Worm (Caenorhabditis elegans): Measurements from ENCODE around the gene F43C1.7.

F43C1.7 gene

ce11 chrIII:4241181-4241580 lies 1.2 kb downstream of the F43C1.7 start:
- TF ChIP-seq elt-1 (tag; optimal IDR thresholded peaks at IDR 0.05; ENCODE audit: borderline replicate concordance, insufficient read depth): peak; percentile 54
- TF ChIP-seq nhr-237 (tag; optimal IDR thresholded peaks at IDR 0.05): no peak

ce11 chrIII:4240126-4240525 lies 2.2 kb downstream of the F43C1.7 start:
- TF ChIP-seq sem-2 (GFP tag; optimal IDR thresholded peaks at IDR 0.05): no peak
- no peak for TF ChIP-seq nhr-237 (tag; optimal IDR thresholded peaks at IDR 0.05)
- TF ChIP-seq nhr-12 (tag; optimal IDR thresholded peaks at IDR 0.05): no peak
- TF ChIP-seq sptf-1 (tag; optimal IDR thresholded peaks at IDR 0.05): no peak
- TF ChIP-seq nhr-76 (tag; optimal IDR thresholded peaks at IDR 0.05): no peak
- no peak for TF ChIP-seq mep-1 (tag; optimal IDR thresholded peaks at IDR 0.05)
- TF ChIP-seq pha-4 (tag; optimal IDR thresholded peaks at IDR 0.05): no peak
- TF ChIP-seq lsy-2 (tag; optimal IDR thresholded peaks at IDR 0.05): no peak
- TF ChIP-seq snpc-4 (tag; optimal IDR thresholded peaks at IDR 0.05): no peak
- no peak for TF ChIP-seq unc-39 (tag; optimal IDR thresholded peaks at IDR 0.05)
- no peak for TF ChIP-seq cnd-1 (tag; optimal IDR thresholded peaks at IDR 0.05)
- no peak for TF ChIP-seq elt-1 (tag; optimal IDR thresholded peaks at IDR 0.05; ENCODE audit: borderline replicate concordance, insufficient read depth)
- no peak for TF ChIP-seq ceh-83 (GFP tag; optimal IDR thresholded peaks at IDR 0.05)
- TF ChIP-seq hlh-1 (tag; optimal IDR thresholded peaks at IDR 0.05): no peak
- no peak for TF ChIP-seq nhr-28 (tag; optimal IDR thresholded peaks at IDR 0.05)
- no peak for TF ChIP-seq blmp-1 (tag; optimal IDR thresholded peaks at IDR 0.05)
- TF ChIP-seq tbx-8 (GFP tag; optimal IDR thresholded peaks at IDR 0.05): no peak
- TF ChIP-seq ceh-43 (GFP tag; optimal IDR thresholded peaks at IDR 0.05): no peak
- TF ChIP-seq ceh-39 (tag; optimal IDR thresholded peaks at IDR 0.05): no peak

- TF ChIP-seq M03D4.4 (tag; optimal IDR thresholded peaks at IDR 0.05) (no peak), lin-13 (tag; optimal IDR thresholded peaks at IDR 0.05) (peak; percentile 35), sptf-1 (tag; optimal IDR thresholded peaks at IDR 0.05) (peak; percentile 37), ces-1 (GFP tag; optimal IDR thresholded peaks at IDR 0.05) (peak; percentile 59), mep-1 (tag; optimal IDR thresholded peaks at IDR 0.05) (peak; percentile 57), ztf-11 (tag; optimal IDR thresholded peaks at IDR 0.05) (peak; percentile 27), nhr-76 (tag; optimal IDR thresholded peaks at IDR 0.05) (no peak), bed-3 (GFP tag; optimal IDR thresholded peaks at IDR 0.05) (no peak), pha-4 (tag; optimal IDR thresholded peaks at IDR 0.05) (peak; percentile 92), nhr-237 (tag; optimal IDR thresholded peaks at IDR 0.05) (peak; percentile 85), hlh-1 (tag; optimal IDR thresholded peaks at IDR 0.05) (peak; percentile 40), sem-2 (GFP tag; optimal IDR thresholded peaks at IDR 0.05) (no peak), unc-120 (tag; optimal IDR thresholded peaks at IDR 0.05; ENCODE audit: poor library complexity, severe bottlenecking) (peak; percentile 96), lsy-2 (tag; optimal IDR thresholded peaks at IDR 0.05) (peak; percentile 25), ceh-43 (GFP tag; optimal IDR thresholded peaks at IDR 0.05) (no peak), ceh-83 (GFP tag; optimal IDR thresholded peaks at IDR 0.05) (no peak), elt-1 (tag; optimal IDR thresholded peaks at IDR 0.05; ENCODE audit: borderline replicate concordance, insufficient read depth) (peak; percentile 57), mls-2 (tag; optimal IDR thresholded peaks at IDR 0.05) (peak; percentile 30), ceh-39 (tag; optimal IDR thresholded peaks at IDR 0.05) (no peak), nhr-12 (tag; optimal IDR thresholded peaks at IDR 0.05) (peak; percentile 94), blmp-1 (tag; optimal IDR thresholded peaks at IDR 0.05) (no peak), cnd-1 (tag; optimal IDR thresholded peaks at IDR 0.05) (no peak), ham-2 (GFP tag; optimal IDR thresholded peaks at IDR 0.05) (peak; percentile 77), drap-1 (GFP tag; optimal IDR thresholded peaks at IDR 0.05) (peak; percentile 25), unc-62 (GFP tag; optimal IDR thresholded peaks at IDR 0.05) (peak; percentile 84), zip-8 (tag; optimal IDR thresholded peaks at IDR 0.05) (peak; percentile 59), unc-39 (tag; optimal IDR thresholded peaks at IDR 0.05) (no peak), nhr-28 (tag; optimal IDR thresholded peaks at IDR 0.05) (peak; percentile 76), nhr-2 (tag; optimal IDR thresholded peaks at IDR 0.05) (no peak), tbx-8 (GFP tag; optimal IDR thresholded peaks at IDR 0.05) (no peak), mab-5 (tag; optimal IDR thresholded peaks at IDR 0.05) (no peak), lin-32 (GFP tag; optimal IDR thresholded peaks at IDR 0.05) (no peak), elt-3 (tag; optimal IDR thresholded peaks at IDR 0.05) (no peak)
These were observed 4.7 kb downstream of the F43C1.7 start for ce11 chrIII:4237660-4238059.

ce11 chrIII:4236178-4236577 lies 6.2 kb downstream of the F43C1.7 start:
- TF ChIP-seq lin-13 (tag; optimal IDR thresholded peaks at IDR 0.05) (peak; percentile 32), lsy-2 (tag; optimal IDR thresholded peaks at IDR 0.05) (no peak), mep-1 (tag; optimal IDR thresholded peaks at IDR 0.05) (peak; percentile 22), drap-1 (GFP tag; optimal IDR thresholded peaks at IDR 0.05) (no peak), elt-1 (tag; optimal IDR thresholded peaks at IDR 0.05; ENCODE audit: borderline replicate concordance, insufficient read depth) (peak; percentile 38), unc-62 (GFP tag; optimal IDR thresholded peaks at IDR 0.05) (peak; percentile 2)
